Fruit fly (Drosophila melanogaster) whole organism, pupa: ENCODE measurements around the gene Orct.

ENCODE experiments used
- CG10348 ChIP-seq: fragments of 200-800 bp; sonication (Bioruptor generic); IDR thresholded peaks from 2 replicates; pipeline ENCODE4 v1.3.6; 2022; ENCODE audit warnings: missing biosample characterization, missing genetic modification characterization
- CG12605 ChIP-seq: fragments of 200-800 bp; sonication (Bioruptor generic); IDR thresholded peaks from 2 replicates; pipeline ENCODE4 v1.3.6; 2022; ENCODE audit warnings: missing biosample characterization, missing genetic modification characterization
- CG13204 ChIP-seq: fragments of 200-800 bp; sonication (Bioruptor generic); optimal IDR thresholded peaks from 2 replicates; lab custom pipeline; 2018; ENCODE audit warnings: missing biosample characterization, mild to moderate bottlenecking, missing genetic modification characterization, moderate library complexity
- CG14655 ChIP-seq: fragments of 200-800 bp; sonication (Bioruptor generic); optimal IDR thresholded peaks from 3 replicates; lab custom pipeline; 2017; ENCODE audit warnings: mild to moderate bottlenecking, missing biosample characterization, missing genetic modification reagents, missing genetic modification characterization
- CG15710 ChIP-seq: fragments of 200-800 bp; sonication (Bioruptor generic); optimal IDR thresholded peaks from 2 replicates; lab custom pipeline; 2018; ENCODE audit warnings: missing biosample characterization, mild to moderate bottlenecking, missing genetic modification characterization, moderate library complexity
- CG17806 ChIP-seq: fragments of 200-800 bp; sonication (Bioruptor generic); optimal IDR thresholded peaks from 2 replicates; lab custom pipeline; 2018; ENCODE audit warnings: missing biosample characterization, mild to moderate bottlenecking, missing genetic modification characterization, moderate library complexity
- CG32121 ChIP-seq: fragments of 200-800 bp; sonication (Bioruptor generic); IDR thresholded peaks from 2 replicates; pipeline ENCODE4 v1.3.6; 2022; ENCODE audit warnings: missing biosample characterization, missing genetic modification characterization
- CG34367 ChIP-seq: fragments of 200-800 bp; sonication (Bioruptor generic); optimal IDR thresholded peaks from 2 replicates; lab custom pipeline; 2018; ENCODE audit warnings: missing biosample characterization, mild to moderate bottlenecking, missing genetic modification characterization
- CG4496 ChIP-seq: fragments of 200-800 bp; sonication (Bioruptor generic); IDR thresholded peaks from 3 replicates; pipeline ENCODE4 v1.3.6; 2022; ENCODE audit warnings: missing biosample characterization, missing genetic modification characterization
- CG8159 ChIP-seq: fragments of 200-800 bp; sonication (Bioruptor generic); optimal IDR thresholded peaks from 3 replicates; lab custom pipeline; 2018; ENCODE audit warnings: missing biosample characterization, mild to moderate bottlenecking, missing genetic modification characterization, moderate library complexity
- CG8301 ChIP-seq: fragments of 200-800 bp; sonication (Bioruptor generic); optimal IDR thresholded peaks from 2 replicates; lab custom pipeline; 2018; ENCODE audit warnings: missing biosample characterization, mild to moderate bottlenecking, missing genetic modification characterization
- CG9948 ChIP-seq: fragments of 200-800 bp; sonication (Bioruptor generic); optimal IDR thresholded peaks from 2 replicates; lab custom pipeline; 2018; ENCODE audit warnings: missing biosample characterization, mild to moderate bottlenecking, missing genetic modification characterization, moderate library complexity
- D1 ChIP-seq: fragments of 200-800 bp; sonication (Bioruptor generic); optimal IDR thresholded peaks from 2 replicates; lab custom pipeline; 2018; ENCODE audit warnings: missing biosample characterization, mild to moderate bottlenecking, missing genetic modification characterization, moderate library complexity
- EcR ChIP-seq: fragments of 200-800 bp; sonication (Bioruptor generic); optimal IDR thresholded peaks from 3 replicates; lab custom pipeline; 2019; ENCODE audit warnings: missing biosample characterization, missing genetic modification characterization, mild to moderate bottlenecking, moderate library complexity, missing genetic modification reagents
- Ets98B ChIP-seq: fragments of 200-800 bp; sonication (Bioruptor generic); IDR thresholded peaks from 2 replicates; pipeline ENCODE4 v1.3.6; 2022; ENCODE audit warnings: missing biosample characterization, missing genetic modification characterization
- Pif1A ChIP-seq: fragments of 200-800 bp; sonication (Bioruptor generic); optimal IDR thresholded peaks from 3 replicates; lab custom pipeline; 2016; ENCODE audit warnings: missing biosample characterization, missing genetic modification characterization
- Pif1B ChIP-seq: fragments of 200-800 bp; sonication (Bioruptor generic); optimal IDR thresholded peaks from 3 replicates; lab custom pipeline; 2016; ENCODE audit warnings: missing biosample characterization, missing genetic modification characterization
- Snoo ChIP-seq: fragments of 200-800 bp; sonication (Bioruptor generic); optimal IDR thresholded peaks from 3 replicates; lab custom pipeline; 2017; ENCODE audit warnings: missing biosample characterization, mild to moderate bottlenecking, missing genetic modification characterization, inconsistent platforms
- fd96Ca ChIP-seq: fragments of 200-800 bp; sonication (Bioruptor generic); IDR thresholded peaks from 3 replicates; pipeline ENCODE4 v1.3.6; 2022; ENCODE audit warnings: missing biosample characterization, missing genetic modification characterization
- gl ChIP-seq: fragments of 200-800 bp; sonication (Bioruptor generic); optimal IDR thresholded peaks from 2 replicates; lab custom pipeline; 2018; ENCODE audit warnings: missing biosample characterization, mild to moderate bottlenecking, missing genetic modification characterization
- rn ChIP-seq: fragments of 200-800 bp; sonication (Bioruptor generic); IDR thresholded peaks from 2 replicates; pipeline ENCODE4 v1.3.6; 2022; ENCODE audit warnings: missing biosample characterization, missing genetic modification characterization

The Orct gene

DNA sequence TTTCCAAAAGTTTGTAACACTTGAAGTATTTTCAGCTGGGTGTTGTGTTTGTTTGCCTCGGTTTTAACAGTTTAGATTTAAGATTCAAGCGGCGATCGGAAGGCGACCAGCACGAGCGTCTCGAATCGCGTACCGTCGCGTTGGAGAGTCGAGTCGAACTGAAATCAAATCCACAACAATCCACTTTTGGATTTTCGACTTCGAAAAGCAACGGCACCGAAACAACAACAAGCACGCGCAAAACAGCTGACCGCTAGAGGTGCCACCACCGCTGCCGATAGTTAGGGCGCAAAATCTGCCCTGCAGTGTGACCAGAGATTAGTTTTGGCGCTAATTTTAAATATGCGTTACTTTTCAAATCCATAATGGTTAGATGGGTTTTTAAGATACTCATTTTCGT is 5.0 kb upstream of the Orct start, which contains the start of gene jar:
TSS of gene jar (minus strand) at position 163 of the 400 bp plus-strand sequence.
- no peak for TF ChIP-seq D1 (tag; lab: Kevin White, UChicago)
- TF ChIP-seq Pif1B (GFP tag; lab: Kevin White, UChicago), result no peak
- peak; percentile 16 for TF ChIP-seq CG8159
- TF ChIP-seq EcR (GFP tag; lab: Kevin White, UChicago), result peak; percentile 39
- TF ChIP-seq CG17806 (tag; lab: Kevin White, UChicago), result no peak
- TF ChIP-seq Snoo (tag; lab: Kevin White, UChicago), result peak; percentile 18
- no peak for TF ChIP-seq CG8301 (tag; lab: Kevin White, UChicago)
- no peak for TF ChIP-seq CG34367 (tag; lab: Kevin White, UChicago)
- no peak for TF ChIP-seq CG9948 (tag; lab: Kevin White, UChicago)
- TF ChIP-seq CG13204 (GFP tag; lab: Kevin White, UChicago), result peak; percentile 12
- TF ChIP-seq CG14655 (GFP tag; lab: Kevin White, UChicago), result no peak
- no peak; the same call in 2 of the 3 replicates for TF ChIP-seq fd96Ca (GFP tag; lab: Robert Waterston, UW)
- no peak for TF ChIP-seq Pif1A (GFP tag; lab: Kevin White, UChicago)
- no peak for TF ChIP-seq CG15710
- peak; percentile 25 for TF ChIP-seq gl
- TF ChIP-seq CG4496 (GFP tag; lab: Robert Waterston, UW), result peak; percentile 31; the same call in 1 of the 3 replicates
- TF ChIP-seq CG32121, result peak; percentile 27; the same call in 1 of the 2 replicates
- TF ChIP-seq Ets98B (GFP tag; lab: Robert Waterston, UW), result peak; percentile 49; the same call in 1 of the 2 replicates
- peak; percentile 29; the same call in 1 of the 2 replicates for TF ChIP-seq CG12605 (GFP tag; lab: Robert Waterston, UW)

DNA sequence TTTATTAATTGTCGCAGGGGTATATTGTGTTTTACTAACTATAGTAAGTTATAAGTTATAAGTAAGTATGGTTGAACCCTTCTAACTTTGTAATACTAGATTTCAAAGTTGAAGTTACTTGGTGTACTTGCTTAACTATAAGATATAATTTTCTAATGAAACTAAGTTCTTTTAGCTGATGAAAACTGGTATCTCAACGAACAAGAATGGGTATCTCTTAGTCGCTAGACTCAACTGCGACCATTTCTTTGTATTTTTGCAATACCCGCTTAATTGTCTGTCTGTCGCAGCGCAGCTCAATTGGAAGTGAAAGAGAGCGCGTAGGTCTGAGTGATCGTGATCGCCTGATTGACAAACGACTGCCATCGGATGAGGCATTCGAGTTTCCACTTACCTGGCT is 3.8 kb upstream of the Orct start:
- TF ChIP-seq fd96Ca (GFP tag; lab: Robert Waterston, UW) (no peak), CG14655 (GFP tag; lab: Kevin White, UChicago) (peak; percentile 31), EcR (GFP tag; lab: Kevin White, UChicago) (peak; percentile 10)

DNA sequence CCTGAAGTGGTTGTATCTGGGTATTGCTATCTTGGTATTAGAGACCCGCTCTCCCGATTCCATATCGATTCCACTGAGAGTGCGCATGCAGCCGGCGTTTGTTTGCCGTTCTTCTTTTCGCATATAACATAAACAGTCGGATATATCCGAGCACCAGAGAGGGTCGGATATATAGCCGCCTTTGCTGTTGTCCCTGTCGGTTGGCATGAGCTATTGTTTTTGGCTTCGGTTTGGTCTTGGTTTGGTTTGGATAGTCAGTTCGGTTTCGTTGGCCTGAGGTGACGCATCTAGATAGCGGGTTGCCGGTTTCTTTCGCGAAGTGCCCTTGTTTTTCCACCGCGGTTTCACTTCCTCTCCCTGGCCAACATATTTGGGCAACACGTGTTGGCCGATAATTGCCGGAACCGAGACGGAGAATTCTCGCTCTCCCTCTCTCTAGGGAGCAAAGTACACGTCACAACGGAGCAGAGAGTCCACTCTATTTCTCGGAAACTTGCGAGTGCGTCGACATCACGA is 3.2 kb upstream of the Orct start, which contains the start of gene Orct2:
TSS of gene Orct2 (plus strand) at position 255 of the 516 bp plus-strand sequence.
- no peak for TF ChIP-seq Snoo (tag; lab: Kevin White, UChicago)
- TF ChIP-seq D1 (tag; lab: Kevin White, UChicago), result no peak
- peak; percentile 6 for TF ChIP-seq Pif1A (GFP tag; lab: Kevin White, UChicago)
- no peak for TF ChIP-seq CG8301 (tag; lab: Kevin White, UChicago)
- no peak for TF ChIP-seq Pif1B (GFP tag; lab: Kevin White, UChicago)
- no peak for TF ChIP-seq CG8159
- no peak; the same call in 1 of the 2 replicates for TF ChIP-seq Ets98B (GFP tag; lab: Robert Waterston, UW)
- no peak for TF ChIP-seq CG34367 (tag; lab: Kevin White, UChicago)
- TF ChIP-seq CG14655 (GFP tag; lab: Kevin White, UChicago), result peak; percentile 14
- TF ChIP-seq CG13204 (GFP tag; lab: Kevin White, UChicago), result peak; percentile 32
- TF ChIP-seq CG32121, result peak; percentile 27; the same call in 1 of the 2 replicates
- 0 out of 3 replicates have a peak, but pooled peaks have one; percentile 27 for TF ChIP-seq fd96Ca (GFP tag; lab: Robert Waterston, UW)
- TF ChIP-seq CG9948 (tag; lab: Kevin White, UChicago), result no peak
- TF ChIP-seq CG17806 (tag; lab: Kevin White, UChicago), result no peak
- TF ChIP-seq CG12605 (GFP tag; lab: Robert Waterston, UW), result peak; percentile 23; the same call in 1 of the 2 replicates
- TF ChIP-seq CG10348 (GFP tag; lab: Robert Waterston, UW), result no peak
- TF ChIP-seq EcR (GFP tag; lab: Kevin White, UChicago), result peak; percentile 40
- peak; percentile 58; the same call in 1 of the 3 replicates for TF ChIP-seq CG4496 (GFP tag; lab: Robert Waterston, UW)
- TF ChIP-seq CG15710, result no peak
- TF ChIP-seq gl, result no peak
- TF ChIP-seq rn (GFP tag; lab: Robert Waterston, UW), result no peak

DNA sequence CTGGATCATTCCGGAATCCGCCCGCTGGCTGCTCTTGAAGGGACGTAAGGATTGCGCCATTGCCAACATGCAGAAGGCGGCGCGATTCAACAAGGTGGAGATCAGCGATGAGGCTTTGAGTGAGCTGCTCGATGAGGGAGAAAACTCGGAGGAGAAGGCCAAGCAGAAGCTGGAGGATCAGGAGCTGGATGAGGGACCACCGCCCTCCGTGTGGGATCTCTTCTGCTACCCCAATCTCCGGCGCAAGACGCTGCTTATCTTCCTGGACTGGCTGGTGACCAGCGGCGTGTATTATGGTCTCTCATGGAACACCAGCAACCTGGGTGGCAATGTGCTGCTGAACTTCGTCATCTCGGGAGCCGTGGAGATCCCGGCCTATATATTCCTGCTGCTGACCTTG is 1.8 kb upstream of the Orct start:
- TF ChIP-seq CG32121 (no peak), gl (no peak), CG8159 (no peak), CG8301 (tag; lab: Kevin White, UChicago) (no peak), CG9948 (tag; lab: Kevin White, UChicago) (no peak), CG14655 (GFP tag; lab: Kevin White, UChicago) (no peak), EcR (GFP tag; lab: Kevin White, UChicago) (no peak), CG15710 (no peak), Pif1B (GFP tag; lab: Kevin White, UChicago) (no peak), CG34367 (tag; lab: Kevin White, UChicago) (no peak), CG12605 (GFP tag; lab: Robert Waterston, UW) (no peak)
- TF ChIP-seq, all 21 proteins: peak for 0

DNA sequence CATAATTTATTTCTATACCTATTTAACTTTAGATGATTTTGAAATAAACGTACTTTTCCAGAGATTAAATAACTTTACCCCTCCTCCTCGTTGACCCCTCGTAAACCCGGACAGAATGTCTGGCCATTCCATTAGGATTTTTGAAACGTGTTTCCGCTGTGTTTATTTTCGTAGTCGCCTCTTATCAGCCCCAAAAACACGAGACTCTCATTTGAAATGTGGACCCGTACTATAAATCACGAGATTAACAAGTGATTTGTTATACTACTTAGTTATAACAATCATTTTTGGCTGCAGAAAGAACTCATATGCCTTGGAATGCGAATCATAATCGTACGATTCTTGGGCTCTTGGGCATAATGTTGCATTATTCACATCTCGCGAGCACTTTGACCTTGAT is 597 bp upstream of the Orct start:
- TF ChIP-seq CG8159 (no peak), CG34367 (tag; lab: Kevin White, UChicago) (no peak), CG17806 (tag; lab: Kevin White, UChicago) (no peak), CG8301 (tag; lab: Kevin White, UChicago) (no peak), Snoo (tag; lab: Kevin White, UChicago) (no peak), D1 (tag; lab: Kevin White, UChicago) (no peak), CG9948 (tag; lab: Kevin White, UChicago) (no peak), CG13204 (GFP tag; lab: Kevin White, UChicago) (no peak), CG12605 (GFP tag; lab: Robert Waterston, UW) (no peak), CG32121 (no peak), Ets98B (GFP tag; lab: Robert Waterston, UW) (no peak), fd96Ca (GFP tag; lab: Robert Waterston, UW) (no peak), CG10348 (GFP tag; lab: Robert Waterston, UW) (no peak), rn (GFP tag; lab: Robert Waterston, UW) (no peak)
